Worm (Caenorhabditis elegans) whole organism, L2 larva: ENCODE results near the gene srw-84.

ENCODE experiments used
- ama-1 ChIP-seq: fragments of 150-350 bp; optimal IDR thresholded peaks from 2 replicates; lab custom pipeline; 2018; ENCODE audit warnings: inconsistent platforms
- crh-2 ChIP-seq: sonication (generic microtip); optimal IDR thresholded peaks from 2 replicates; lab custom pipeline; 2017; ENCODE audit warnings: missing biosample characterization, missing genetic modification characterization
- elt-3 ChIP-seq: sonication (generic microtip); optimal IDR thresholded peaks from 2 replicates; lab custom pipeline; 2017; ENCODE audit warnings: missing biosample characterization, missing genetic modification characterization
- mdl-1 ChIP-seq, 2 experiments: fragments of 150-350 bp in 1 of 2; sonication (generic microtip) in 1 of 2; optimal IDR thresholded peaks; 2 replicates each; lab custom pipeline; 2017; ENCODE audit warnings: missing biosample characterization in 2 of 2, missing genetic modification characterization in 2 of 2
- snpc-4 ChIP-seq: fragments of 150-350 bp; optimal IDR thresholded peaks from 2 replicates; lab custom pipeline; 2014; ENCODE audit warnings: missing biosample characterization, missing genetic modification characterization
- unc-62 ChIP-seq: fragments of 150-350 bp; optimal IDR thresholded peaks from 2 replicates; lab custom pipeline; 2014; ENCODE audit warnings: missing biosample characterization, missing genetic modification reagents, missing genetic modification characterization

- TF ChIP-seq unc-62 (GFP tag; lab: Kevin White, UChicago) = no peak
- no peak for TF ChIP-seq ama-1 (lab: Kevin White, UChicago)
- no peak for TF ChIP-seq crh-2
- no peak for TF ChIP-seq elt-3 (tag; lab: Kevin White, UChicago)
- TF ChIP-seq mdl-1 (tag; optimal IDR thresholded peaks at IDR 0.05; lab: Kevin White, UChicago) = no peak
- TF ChIP-seq snpc-4 = no peak
These were observed 25.8 kb upstream of the srw-84 start for ce11 chrV:19355219-19355618.
